Fruit fly (Drosophila melanogaster) whole organism, embryonic: Measurements from ENCODE around the gene CG34450.

Source experiments
- Ada2b ChIP-seq: fragments of 200-800 bp; sonication (Bioruptor generic); IDR thresholded peaks from 2 replicates; pipeline ENCODE4 v1.3.6; 2022; ENCODE audit warnings: missing biosample characterization, missing genetic modification characterization
- CG10147 ChIP-seq: fragments of 200-800 bp; sonication (Bioruptor generic); optimal IDR thresholded peaks from 2 replicates; lab custom pipeline; 2019; ENCODE audit warnings: missing biosample characterization, mild to moderate bottlenecking, missing genetic modification characterization, moderate library complexity
- CG10267 ChIP-seq: fragments of 200-800 bp; sonication (Bioruptor generic); optimal IDR thresholded peaks from 2 replicates; lab custom pipeline; 2018; ENCODE audit warnings: missing biosample characterization, mild to moderate bottlenecking, missing genetic modification characterization, moderate library complexity
- CG10274 ChIP-seq: fragments of 200-800 bp; sonication (Bioruptor generic); optimal IDR thresholded peaks from 3 replicates; lab custom pipeline; 2017; ENCODE audit warnings: missing biosample characterization, mild to moderate bottlenecking, missing genetic modification characterization
- CG10565 ChIP-seq: fragments of 200-800 bp; sonication (Bioruptor generic); optimal IDR thresholded peaks from 3 replicates; lab custom pipeline; 2016; ENCODE audit warnings: missing biosample characterization, mild to moderate bottlenecking, missing genetic modification characterization
- CG12391 ChIP-seq: fragments of 200-800 bp; sonication (Bioruptor generic); optimal IDR thresholded peaks from 3 replicates; lab custom pipeline; 2018; ENCODE audit warnings: missing biosample characterization, mild to moderate bottlenecking, missing genetic modification characterization, moderate library complexity
- CG13123 ChIP-seq: fragments of 200-800 bp; sonication (Bioruptor generic); optimal IDR thresholded peaks from 2 replicates; lab custom pipeline; 2016; ENCODE audit warnings: missing biosample characterization, missing genetic modification characterization
- CG13624 ChIP-seq: fragments of 200-800 bp; sonication (Bioruptor generic); optimal IDR thresholded peaks from 2 replicates; lab custom pipeline; 2016; ENCODE audit warnings: missing biosample characterization, missing genetic modification characterization
- CG14667 ChIP-seq: fragments of 200-800 bp; sonication (Bioruptor generic); IDR thresholded peaks from 2 replicates; pipeline ENCODE4 v1.3.6; 2022; ENCODE audit warnings: missing biosample characterization, missing genetic modification characterization
- CG1647 ChIP-seq: fragments of 200-800 bp; sonication (Bioruptor generic); optimal IDR thresholded peaks from 3 replicates; lab custom pipeline; 2016; ENCODE audit warnings: missing biosample characterization, missing genetic modification characterization
- CG16813 ChIP-seq: fragments of 200-800 bp; sonication (Bioruptor generic); IDR thresholded peaks from 3 replicates; pipeline ENCODE4 v1.3.6; 2022; ENCODE audit warnings: missing biosample characterization, missing genetic modification characterization; ENCODE audit not compliant: partially characterized antibody
- CG16863 ChIP-seq: fragments of 200-800 bp; sonication (Bioruptor generic); optimal IDR thresholded peaks from 3 replicates; lab custom pipeline; 2016; ENCODE audit warnings: missing biosample characterization, missing genetic modification characterization
- CG17612 ChIP-seq: fragments of 200-800 bp; sonication (Bioruptor generic); IDR thresholded peaks from 2 replicates; pipeline ENCODE4 v1.3.6; 2022; ENCODE audit warnings: missing biosample characterization, missing genetic modification characterization
- CG30020 ChIP-seq: fragments of 200-800 bp; optimal IDR thresholded peaks from 2 replicates; lab custom pipeline; 2019; ENCODE audit warnings: missing biosample characterization, mild to moderate bottlenecking, missing genetic modification characterization, moderate library complexity
- CG30431 ChIP-seq: fragments of 200-800 bp; sonication (Bioruptor generic); optimal IDR thresholded peaks from 2 replicates; lab custom pipeline; 2017; ENCODE audit warnings: missing biosample characterization, missing genetic modification characterization
- CG8924 ChIP-seq: fragments of 200-800 bp; optimal IDR thresholded peaks from 3 replicates; lab custom pipeline; 2019; ENCODE audit warnings: missing biosample characterization, mild to moderate bottlenecking, missing genetic modification characterization, moderate library complexity
- Deaf1 ChIP-seq: fragments of 200-800 bp; optimal IDR thresholded peaks from 3 replicates; lab custom pipeline; 2019; ENCODE audit warnings: missing biosample characterization, mild to moderate bottlenecking, missing genetic modification characterization, moderate library complexity
- Dip2 ChIP-seq: fragments of 200-800 bp; sonication (Bioruptor generic); IDR thresholded peaks from 2 replicates; pipeline ENCODE4 v1.3.6; 2022; ENCODE audit warnings: missing biosample characterization, missing genetic modification characterization
- E2f1 ChIP-seq: fragments of 200-800 bp; sonication (Bioruptor generic); IDR thresholded peaks from 2 replicates; pipeline ENCODE4 v1.3.6; 2022; ENCODE audit warnings: missing biosample characterization, missing genetic modification characterization
- Elba2 ChIP-seq: fragments of 200-800 bp; sonication (Bioruptor generic); optimal IDR thresholded peaks from 3 replicates; lab custom pipeline; 2016; ENCODE audit warnings: missing biosample characterization, missing genetic modification characterization
- NC2β ChIP-seq: fragments of 200-800 bp; sonication (Bioruptor generic); optimal IDR thresholded peaks from 2 replicates; lab custom pipeline; 2016; ENCODE audit warnings: missing biosample characterization, missing genetic modification characterization
- Nf-YB ChIP-seq: fragments of 200-800 bp; sonication (Bioruptor generic); optimal IDR thresholded peaks from 3 replicates; lab custom pipeline; 2019; ENCODE audit warnings: missing biosample characterization, mild to moderate bottlenecking, missing genetic modification characterization, moderate library complexity
- Nf-YC ChIP-seq: fragments of 200-800 bp; optimal IDR thresholded peaks from 3 replicates; lab custom pipeline; 2019; ENCODE audit warnings: missing biosample characterization, mild to moderate bottlenecking, missing genetic modification characterization, moderate library complexity
- Sin3A ChIP-seq: fragments of >200 bp; optimal IDR thresholded peaks from 2 replicates; lab custom pipeline; 2018
- Sry-β ChIP-seq: fragments of 200-800 bp; sonication (Bioruptor generic); optimal IDR thresholded peaks from 2 replicates; lab custom pipeline; 2018; ENCODE audit warnings: missing biosample characterization, mild to moderate bottlenecking, missing genetic modification characterization, moderate library complexity
- Usf ChIP-seq: fragments of 200-800 bp; sonication (Bioruptor generic); optimal IDR thresholded peaks from 2 replicates; lab custom pipeline; 2017; ENCODE audit warnings: missing genotype, missing biosample characterization, missing genetic modification characterization
- Xbp1 ChIP-seq: fragments of 200-800 bp; sonication (Bioruptor generic); optimal IDR thresholded peaks from 3 replicates; lab custom pipeline; 2016; ENCODE audit warnings: missing biosample characterization, mild to moderate bottlenecking, missing genetic modification characterization
- bbx ChIP-seq: fragments of 200-800 bp; sonication (Bioruptor generic); IDR thresholded peaks from 2 replicates; pipeline ENCODE4 v1.3.6; 2022; ENCODE audit warnings: missing biosample characterization, missing genetic modification characterization; ENCODE audit not compliant: partially characterized antibody
- bcd ChIP-seq: fragments of 200-800 bp; sonication (Bioruptor generic); optimal IDR thresholded peaks from 2 replicates; lab custom pipeline; 2017; ENCODE audit warnings: missing biosample characterization, mild to moderate bottlenecking, missing genetic modification characterization
- cg ChIP-seq: fragments of 200-800 bp; sonication (Bioruptor generic); optimal IDR thresholded peaks from 3 replicates; lab custom pipeline; 2019; ENCODE audit warnings: missing biosample characterization, mild to moderate bottlenecking, missing genetic modification characterization, moderate library complexity
- chinmo ChIP-seq: fragments of 200-800 bp; sonication (Bioruptor generic); IDR thresholded peaks from 4 replicates; pipeline ENCODE4 v1.3.6; 2022; ENCODE audit warnings: missing biosample characterization, missing genetic modification characterization; ENCODE audit not compliant: partially characterized antibody
- danr ChIP-seq: fragments of 200-800 bp; sonication (Bioruptor generic); IDR thresholded peaks from 2 replicates; pipeline ENCODE4 v1.3.6; 2022; ENCODE audit warnings: missing biosample characterization, missing genetic modification characterization
- dmrt11E ChIP-seq: fragments of 200-800 bp; sonication (Bioruptor generic); optimal IDR thresholded peaks from 3 replicates; lab custom pipeline; 2018; ENCODE audit warnings: missing biosample characterization, mild to moderate bottlenecking, missing genetic modification characterization, moderate library complexity
- ewg ChIP-seq: fragments of 200-800 bp; sonication (Bioruptor generic); optimal IDR thresholded peaks from 3 replicates; lab custom pipeline; 2017; ENCODE audit warnings: mild to moderate bottlenecking, missing biosample characterization, missing genetic modification reagents, missing genetic modification characterization
- exex ChIP-seq: fragments of 200-800 bp; sonication (Bioruptor generic); optimal IDR thresholded peaks from 4 replicates; lab custom pipeline; 2018; ENCODE audit warnings: missing biosample characterization, mild to moderate bottlenecking, missing genetic modification characterization, moderate library complexity
- gt ChIP-seq: fragments of 200-800 bp; sonication (Bioruptor generic); IDR thresholded peaks from 2 replicates; pipeline ENCODE4 v1.3.6; 2022; ENCODE audit warnings: missing biosample characterization, missing genetic modification characterization
- hth ChIP-seq: fragments of >200 bp; optimal IDR thresholded peaks from 2 replicates; lab custom pipeline; 2017; ENCODE audit warnings: inconsistent platforms
- jumu ChIP-seq: fragments of 200-800 bp; sonication (Bioruptor generic); optimal IDR thresholded peaks from 3 replicates; lab custom pipeline; 2016; ENCODE audit warnings: missing biosample characterization, missing genetic modification characterization
- knrl ChIP-seq: fragments of 200-800 bp; sonication (Bioruptor generic); IDR thresholded peaks from 3 replicates; pipeline ENCODE4 v1.3.6; 2022; ENCODE audit warnings: missing biosample characterization, missing genetic modification characterization; ENCODE audit not compliant: partially characterized antibody
- oc ChIP-seq: fragments of 200-800 bp; sonication (Bioruptor generic); optimal IDR thresholded peaks from 2 replicates; lab custom pipeline; 2018; ENCODE audit warnings: missing biosample characterization, mild to moderate bottlenecking, missing genetic modification characterization, moderate library complexity
- pan ChIP-seq, 4 experiments: fragments of >200 bp in 3 of 4; fragments of 200-800 bp in 1 of 4; sonication (Bioruptor generic) in 1 of 4; optimal IDR thresholded peaks in 3 of 4; IDR thresholded peaks in 1 of 4; 2 replicates each; pipeline versions ENCODE4 v1.3.6 to Lab custom; 2017 to 2022; ENCODE audit warnings: missing biosample characterization in 2 of 4, missing genetic modification characterization in 2 of 4, mixed read lengths in 1 of 4
- repo ChIP-seq: fragments of 200-800 bp; sonication (Bioruptor generic); optimal IDR thresholded peaks from 2 replicates; lab custom pipeline; 2016; ENCODE audit warnings: missing biosample characterization, missing genetic modification characterization
- salm ChIP-seq: fragments of 200-800 bp; sonication (Bioruptor generic); optimal IDR thresholded peaks from 2 replicates; lab custom pipeline; 2018; ENCODE audit warnings: missing biosample characterization, mild to moderate bottlenecking, missing genetic modification characterization
- schlank ChIP-seq: fragments of 200-800 bp; sonication (Bioruptor generic); optimal IDR thresholded peaks from 2 replicates; lab custom pipeline; 2018; ENCODE audit warnings: missing biosample characterization, mild to moderate bottlenecking, missing genetic modification characterization
- sens-2 ChIP-seq: fragments of 200-800 bp; sonication (Bioruptor generic); IDR thresholded peaks from 2 replicates; pipeline ENCODE4 v1.3.6; 2022; ENCODE audit warnings: missing biosample characterization, missing genetic modification characterization
- sna ChIP-seq: fragments of 200-800 bp; sonication (Bioruptor generic); IDR thresholded peaks from 2 replicates; pipeline ENCODE4 v1.3.6; 2022; ENCODE audit warnings: missing biosample characterization, missing genetic modification characterization; ENCODE audit not compliant: partially characterized antibody
- tna ChIP-seq: fragments of 200-800 bp; sonication (Bioruptor generic); IDR thresholded peaks from 2 replicates; pipeline ENCODE4 v1.3.6; 2022; ENCODE audit warnings: missing biosample characterization, missing genetic modification characterization; ENCODE audit not compliant: partially characterized antibody
- unpg ChIP-seq: fragments of 200-800 bp; sonication (Bioruptor generic); optimal IDR thresholded peaks from 3 replicates; lab custom pipeline; 2018; ENCODE audit warnings: missing biosample characterization, mild to moderate bottlenecking, missing genetic modification characterization, moderate library complexity
- vnd ChIP-seq: fragments of 200-800 bp; sonication (Bioruptor generic); IDR thresholded peaks from 3 replicates; pipeline ENCODE4 v1.3.6; 2022; ENCODE audit warnings: missing biosample characterization, missing genetic modification characterization; ENCODE audit not compliant: partially characterized antibody

CG34450 gene

DNA sequence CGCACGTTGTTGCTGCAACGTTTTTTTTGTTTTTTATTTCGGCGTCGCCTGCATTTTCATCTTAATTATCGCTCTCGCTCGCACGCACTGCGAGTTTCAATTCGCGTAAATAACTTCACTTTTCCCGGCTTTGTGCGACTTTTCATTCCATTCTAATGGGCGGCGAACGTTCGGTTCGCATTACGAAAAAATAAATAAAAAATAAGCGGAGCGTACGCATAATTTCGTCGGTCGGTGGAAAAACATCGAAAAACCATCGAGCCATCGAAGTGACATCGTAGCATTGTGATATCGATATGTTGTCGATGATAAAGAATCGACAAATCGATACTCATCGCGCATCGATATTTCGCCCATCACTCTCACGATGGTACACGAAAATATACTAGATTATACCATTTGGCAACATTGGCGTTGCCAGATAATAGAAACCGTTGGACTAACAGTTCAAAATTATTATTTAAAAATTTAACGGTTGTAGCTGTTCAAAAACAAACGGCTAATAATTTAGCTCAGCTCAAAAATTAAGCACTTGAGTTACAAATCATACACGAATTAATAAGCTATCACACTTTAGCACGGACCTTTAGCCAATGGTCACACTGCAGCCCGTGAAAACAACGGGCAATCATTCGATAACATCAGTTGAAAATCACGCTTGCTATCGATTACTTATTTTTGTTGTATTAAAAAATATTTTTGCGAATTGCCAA, 25.9 kb upstream of the CG34450 start, which contains the start of the genes Zdhhc8 and BCL7-like (continued):
- peak; percentile 4 for TF ChIP-seq Deaf1 (tag; lab: Kevin White, UChicago)
- TF ChIP-seq CG30020 (tag; lab: Kevin White, UChicago): peak; percentile 55
- TF ChIP-seq CG10565: no peak
- TF ChIP-seq CG1647: peak; percentile 5
- peak; percentile 64 for TF ChIP-seq CG12391
- peak; percentile 95 for TF ChIP-seq sna (GFP tag; lab: Robert Waterston, UW)
- TF ChIP-seq jumu (GFP tag; lab: Kevin White, UChicago): no peak
- TF ChIP-seq gt (GFP tag; lab: Robert Waterston, UW): no peak
- no peak for TF ChIP-seq E2f1 (GFP tag; lab: Robert Waterston, UW)
- TF ChIP-seq chinmo: peak; percentile 96
- no peak for TF ChIP-seq Usf (GFP tag; lab: Kevin White, UChicago)
- TF ChIP-seq Dip2 (GFP tag; lab: Robert Waterston, UW): no peak
- TF ChIP-seq tna (GFP tag; lab: Robert Waterston, UW): peak; percentile 98
- no peak for TF ChIP-seq salm (tag; lab: Kevin White, UChicago)
- peak; percentile 96 for TF ChIP-seq Sin3A
- no peak for TF ChIP-seq sens-2
- TF ChIP-seq CG13123 (GFP tag; lab: Kevin White, UChicago): peak; percentile 32
- 0 out of 2 replicates have a peak, but pooled peaks have one; percentile 19 for TF ChIP-seq Ada2b (GFP tag; lab: Robert Waterston, UW)
- TF ChIP-seq knrl (GFP tag; lab: Robert Waterston, UW): peak; percentile 98
- TF ChIP-seq CG10147 (GFP tag; lab: Kevin White, UChicago): no peak
- TF ChIP-seq Elba2 (GFP tag; lab: Kevin White, UChicago): no peak
- TF ChIP-seq CG14667: no peak
- TF ChIP-seq unpg (GFP tag; lab: Kevin White, UChicago): no peak
- no peak for TF ChIP-seq schlank
- peak; percentile 99 for TF ChIP-seq CG16813 (GFP tag; lab: Robert Waterston, UW)
- no peak for TF ChIP-seq CG17612
- TF ChIP-seq bbx (GFP tag; lab: Robert Waterston, UW): peak; percentile 99
- peak; percentile 23 for TF ChIP-seq bcd (GFP tag; lab: Kevin White, UChicago)
- TF ChIP-seq hth (lab: Kevin White, UChicago): no peak
- no peak for TF ChIP-seq cg (GFP tag; lab: Kevin White, UChicago)
- peak; percentile 61 for TF ChIP-seq CG10267 (tag; lab: Kevin White, UChicago)
- peak; percentile 98 for TF ChIP-seq vnd
- no peak for TF ChIP-seq CG10274
- no peak for TF ChIP-seq exex (tag; lab: Kevin White, UChicago)
- no peak for TF ChIP-seq oc (tag; lab: Kevin White, UChicago)
- TF ChIP-seq danr (GFP tag; lab: Robert Waterston, UW): no peak
- TF ChIP-seq Xbp1: peak; percentile 64
- TF ChIP-seq repo (GFP tag; lab: Kevin White, UChicago): no peak
- TF ChIP-seq CG13624 (GFP tag; lab: Kevin White, UChicago): no peak
- no peak for TF ChIP-seq Nf-YB (GFP tag; lab: Kevin White, UChicago)
- peak; percentile 37 for TF ChIP-seq dmrt11E
- no peak for TF ChIP-seq pan (optimal IDR thresholded peaks at IDR 0.05; lab: Kevin White, UChicago)
- no peak for TF ChIP-seq pan (GFP tag; optimal IDR thresholded peaks at IDR 0.05 in 1 of 2, IDR thresholded peaks at IDR 0.05 in 1 of 2)
- peak; percentile 25 for TF ChIP-seq Nf-YC (tag; lab: Kevin White, UChicago)
- peak; percentile 42 for TF ChIP-seq NC2β (GFP tag; lab: Kevin White, UChicago)
- TF ChIP-seq CG30431: no peak
- no peak for TF ChIP-seq CG16863
- peak; percentile 53 for TF ChIP-seq CG8924 (tag; lab: Kevin White, UChicago)
- TF ChIP-seq Sry-β (GFP tag; lab: Kevin White, UChicago): no peak
- TF ChIP-seq ewg (GFP tag; lab: Kevin White, UChicago): no peak
